Worm (Caenorhabditis elegans) whole organism, late embryonic: ENCODE measurements around the gene sid-3.
A peak's percentile ranks its signal among the peaks of the same experiment; 100 is the strongest.

Experiments
- Y22D7AL.16 ChIP-seq: sonication (generic microtip); optimal IDR thresholded peaks from 2 replicates; lab custom pipeline; 2016; ENCODE audit warnings: missing genetic modification characterization, missing compliant biosample characterization
- ama-1 ChIP-seq: fragments of 150-350 bp; optimal IDR thresholded peaks from 2 replicates; lab custom pipeline; 2014
- ceh-18 ChIP-seq: sonication (generic microtip); optimal IDR thresholded peaks from 2 replicates; lab custom pipeline; 2016; ENCODE audit warnings: missing genetic modification characterization, missing compliant biosample characterization
- ceh-19 ChIP-seq: fragments of 200-800 bp; sonication (Bioruptor generic); optimal IDR thresholded peaks from 2 replicates; lab custom pipeline; 2018; ENCODE audit warnings: mild to moderate bottlenecking, missing genetic modification characterization, missing compliant biosample characterization
- ceh-31 ChIP-seq: sonication (generic microtip); optimal IDR thresholded peaks from 2 replicates; lab custom pipeline; 2016; ENCODE audit warnings: missing genetic modification characterization, missing compliant biosample characterization
- che-1 ChIP-seq: sonication (generic microtip); optimal IDR thresholded peaks from 2 replicates; lab custom pipeline; 2016; ENCODE audit warnings: mild to moderate bottlenecking, missing genetic modification characterization, missing compliant biosample characterization
- elt-2 ChIP-seq: sonication (generic microtip); optimal IDR thresholded peaks from 2 replicates; lab custom pipeline; 2016; ENCODE audit warnings: missing genetic modification reagents, missing genetic modification characterization, missing compliant biosample characterization
- elt-4 ChIP-seq: sonication (generic microtip); optimal IDR thresholded peaks from 2 replicates; lab custom pipeline; 2016; ENCODE audit warnings: missing genetic modification characterization, missing compliant biosample characterization
- fax-1 ChIP-seq: sonication (generic microtip); optimal IDR thresholded peaks from 2 replicates; lab custom pipeline; 2016; ENCODE audit warnings: missing genotype, missing genetic modification characterization, missing compliant biosample characterization
- fkh-10 ChIP-seq: fragments of 150-350 bp; optimal IDR thresholded peaks from 2 replicates; lab custom pipeline; 2014; ENCODE audit warnings: missing biosample characterization, missing genetic modification reagents, missing genetic modification characterization
- hlh-13 ChIP-seq: fragments of 200-800 bp; sonication (Bioruptor generic); optimal IDR thresholded peaks from 2 replicates; lab custom pipeline; 2018; ENCODE audit warnings: mild to moderate bottlenecking, missing genetic modification characterization, missing compliant biosample characterization
- hlh-30 ChIP-seq: sonication (generic microtip); optimal IDR thresholded peaks from 2 replicates; lab custom pipeline; 2017; ENCODE audit warnings: antibody characterized with exemption, missing genetic modification characterization, missing compliant biosample characterization; ENCODE audit not compliant: insufficient read depth
- hlh-8 ChIP-seq: sonication (generic microtip); optimal IDR thresholded peaks from 2 replicates; lab custom pipeline; 2016; ENCODE audit warnings: missing genotype, missing genetic modification characterization, missing compliant biosample characterization
- lin-11 ChIP-seq: fragments of 200-800 bp; sonication (Bioruptor generic); optimal IDR thresholded peaks from 2 replicates; lab custom pipeline; 2018; ENCODE audit warnings: mild to moderate bottlenecking, missing genetic modification characterization, missing compliant biosample characterization
- nfya-1 ChIP-seq: sonication (generic microtip); optimal IDR thresholded peaks from 2 replicates; lab custom pipeline; 2017; ENCODE audit warnings: missing genetic modification characterization, mild to moderate bottlenecking, missing compliant biosample characterization, antibody characterized with exemption, moderate library complexity
- nhr-232 ChIP-seq: sonication (generic microtip); optimal IDR thresholded peaks from 2 replicates; lab custom pipeline; 2016; ENCODE audit warnings: missing genetic modification characterization, missing compliant biosample characterization
- odd-2 ChIP-seq: sonication (generic microtip); optimal IDR thresholded peaks from 2 replicates; lab custom pipeline; 2017; ENCODE audit warnings: antibody characterized with exemption, mild to moderate bottlenecking, missing genetic modification characterization, missing compliant biosample characterization
- pag-3 ChIP-seq: sonication (generic microtip); optimal IDR thresholded peaks from 2 replicates; lab custom pipeline; 2016; ENCODE audit warnings: missing compliant biosample characterization, missing genetic modification characterization, borderline replicate concordance
- pat-9 ChIP-seq: fragments of 200-800 bp; sonication (Bioruptor generic); optimal IDR thresholded peaks from 2 replicates; lab custom pipeline; 2018; ENCODE audit warnings: mild to moderate bottlenecking, missing genetic modification characterization, moderate library complexity, missing compliant biosample characterization
- pha-2 ChIP-seq: sonication (generic microtip); optimal IDR thresholded peaks from 2 replicates; lab custom pipeline; 2017; ENCODE audit warnings: mild to moderate bottlenecking, missing genetic modification characterization, missing compliant biosample characterization
- pha-4 ChIP-seq: fragments of 150-350 bp; optimal IDR thresholded peaks from 2 replicates; lab custom pipeline; 2018; ENCODE audit warnings: missing biosample characterization, missing genetic modification reagents, missing genetic modification characterization
- rnt-1 ChIP-seq: sonication (generic microtip); optimal IDR thresholded peaks from 2 replicates; lab custom pipeline; 2016; ENCODE audit warnings: missing genetic modification characterization, missing compliant biosample characterization
- sox-2 ChIP-seq: fragments of 200-800 bp; sonication (Bioruptor generic); IDR thresholded peaks from 2 replicates; pipeline ENCODE4 v1.3.6; 2022; ENCODE audit warnings: missing genetic modification reagents, missing genetic modification characterization, missing compliant biosample characterization
- syd-9 ChIP-seq: sonication (generic microtip); optimal IDR thresholded peaks from 2 replicates; lab custom pipeline; 2016; ENCODE audit warnings: mild to moderate bottlenecking, missing genetic modification characterization, moderate library complexity, missing compliant biosample characterization
- tbx-2 ChIP-seq: sonication (generic microtip); optimal IDR thresholded peaks from 2 replicates; lab custom pipeline; 2016; ENCODE audit warnings: missing genetic modification characterization, missing compliant biosample characterization
- tbx-7 ChIP-seq: sonication (generic microtip); optimal IDR thresholded peaks from 2 replicates; lab custom pipeline; 2016; ENCODE audit warnings: missing genotype, missing genetic modification characterization, missing compliant biosample characterization
- unc-42 ChIP-seq: sonication (generic microtip); optimal IDR thresholded peaks from 2 replicates; lab custom pipeline; 2016; ENCODE audit warnings: missing genotype, missing genetic modification characterization, missing compliant biosample characterization
- unc-55 ChIP-seq: sonication (generic microtip); optimal IDR thresholded peaks from 2 replicates; lab custom pipeline; 2017; ENCODE audit warnings: missing biosample characterization, missing genetic modification reagents, missing genetic modification characterization
- ztf-16 ChIP-seq: sonication (generic microtip); optimal IDR thresholded peaks from 2 replicates; lab custom pipeline; 2017; ENCODE audit warnings: missing genetic modification characterization, missing compliant biosample characterization

sid-3 gene

DNA sequence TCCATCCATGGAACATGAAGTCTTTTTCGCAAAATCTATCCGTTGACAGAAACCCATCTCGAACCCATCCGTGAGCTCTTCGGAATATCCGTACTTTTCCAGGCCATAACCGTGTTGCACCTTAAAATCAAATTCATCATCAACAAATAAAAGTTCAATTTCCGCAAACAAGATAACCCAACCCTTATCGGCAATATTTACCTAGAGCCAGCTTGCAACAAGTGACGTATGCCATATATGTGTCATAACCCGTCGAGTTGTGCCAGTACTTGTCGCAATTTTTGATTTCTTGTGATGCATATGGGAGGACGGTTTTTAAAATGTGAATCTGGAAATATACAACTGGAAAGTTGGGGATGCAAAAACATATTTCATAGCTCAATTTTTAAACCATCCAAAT is 19.7 kb downstream of the sid-3 start:
- TF ChIP-seq ceh-19 (GFP tag; lab: Kevin White, UChicago) (no peak), sox-2 (no peak), elt-2 (tag; lab: Kevin White, UChicago) (no peak), ztf-16 (tag; lab: Kevin White, UChicago) (no peak)

DNA sequence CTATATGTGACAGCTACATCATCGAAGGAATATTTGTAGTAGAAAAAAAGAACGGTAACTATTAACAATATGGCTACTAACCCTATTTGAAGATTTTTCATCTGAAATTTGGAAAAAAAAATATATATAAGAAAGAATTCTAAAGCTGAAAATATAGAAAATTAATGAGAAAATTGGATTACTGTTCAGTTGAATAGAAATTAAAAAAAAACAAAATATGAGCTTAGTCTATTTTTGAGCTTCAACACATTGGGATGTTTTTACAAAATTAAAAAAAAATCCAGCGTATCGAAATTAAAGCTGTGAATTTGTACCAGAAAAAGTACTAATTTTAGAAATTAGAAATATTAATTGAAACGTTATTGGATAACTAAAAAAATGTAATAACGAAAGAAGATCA is 23.1 kb downstream of the sid-3 start, which contains the start of gene T08G2.2:
Gene T08G2.2, minus strand, starts transcription at position 101 of the 400 bp plus-strand sequence.
- TF ChIP-seq pat-9 (tag; lab: Kevin White, UChicago) (no peak), ceh-19 (GFP tag; lab: Kevin White, UChicago) (no peak), hlh-8 (tag; lab: Kevin White, UChicago) (no peak), pag-3 (tag; lab: Kevin White, UChicago) (no peak)
- TF ChIP-seq, all 69 proteins: peak for 0

DNA sequence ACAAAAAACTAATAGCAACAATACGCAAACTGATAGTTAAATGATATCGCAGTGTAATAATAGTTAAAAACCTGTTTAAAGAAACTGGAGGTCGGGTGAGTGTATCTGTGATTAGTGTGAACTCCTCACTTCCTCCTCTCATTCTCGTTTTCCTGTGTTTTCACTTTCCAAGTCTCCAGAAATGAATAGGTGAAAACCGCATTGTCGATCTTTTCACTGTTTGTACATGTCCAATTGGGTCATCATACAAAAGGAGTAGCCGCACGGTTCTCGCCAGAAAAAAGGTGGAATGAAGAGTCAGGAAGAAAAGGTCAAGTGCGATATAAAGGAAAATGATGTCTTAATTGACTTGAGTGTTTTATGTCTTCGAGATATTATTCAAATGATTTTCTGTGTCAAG is 25.3 kb downstream of the sid-3 start:
- no peak for TF ChIP-seq tbx-7 (tag; lab: Kevin White, UChicago)
- TF ChIP-seq Y22D7AL.16 (tag; lab: Kevin White, UChicago): no peak
- no peak for TF ChIP-seq sox-2
- TF ChIP-seq, all 69 proteins: peak for 0

DNA sequence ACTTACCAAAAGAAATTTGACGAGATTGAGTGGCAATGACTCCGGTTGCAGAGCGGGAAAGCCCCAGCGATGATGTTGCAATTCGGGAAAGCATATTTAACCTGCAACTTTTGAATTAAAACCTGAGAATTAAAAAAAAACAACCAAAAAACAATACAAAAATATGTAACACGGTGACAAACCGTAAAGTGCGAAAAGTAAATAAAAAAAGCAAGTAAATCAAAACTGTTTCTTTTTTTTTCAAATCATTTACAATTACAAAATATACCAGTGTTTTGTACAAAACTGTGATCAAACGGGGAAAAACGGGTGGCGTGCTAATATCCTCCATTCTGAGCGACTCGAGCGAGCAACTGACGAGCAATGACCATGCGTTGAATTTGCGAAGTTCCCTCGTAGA is 28.6 kb downstream of the sid-3 start, which contains the start of gene acdh-10:
Gene acdh-10, minus strand, starts transcription at position 101 of the 400 bp plus-strand sequence.
- TF ChIP-seq elt-4 (no peak), pha-2 (tag; lab: Kevin White, UChicago) (no peak), nfya-1 (tag; lab: Kevin White, UChicago) (no peak), fkh-10 (no peak), syd-9 (tag; lab: Kevin White, UChicago) (no peak), odd-2 (no peak), ceh-31 (tag; lab: Kevin White, UChicago) (no peak), tbx-2 (tag; lab: Kevin White, UChicago) (no peak), che-1 (tag; lab: Kevin White, UChicago) (no peak), ceh-18 (tag; lab: Kevin White, UChicago) (no peak)
- TF ChIP-seq, all 69 proteins: peak for 0

DNA sequence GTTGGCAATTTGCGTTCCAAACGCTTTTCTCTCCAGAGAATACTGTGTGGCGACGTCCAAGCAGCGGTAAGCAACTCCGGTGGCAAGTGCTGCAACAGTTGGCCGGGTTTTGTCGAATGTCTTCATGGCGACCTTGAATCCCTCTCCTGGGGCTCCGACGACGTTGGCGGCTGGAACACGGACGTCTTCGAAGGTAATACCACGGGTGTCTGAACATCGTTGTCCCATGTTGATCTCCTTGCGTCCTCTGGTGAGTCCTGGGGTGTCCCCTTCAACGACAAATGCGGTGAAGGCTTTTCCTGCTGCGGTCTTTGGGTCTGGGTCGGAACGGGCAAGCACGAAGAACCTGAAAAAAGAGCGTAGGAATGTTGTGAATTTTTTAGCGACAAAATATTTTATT is 29.6 kb downstream of the sid-3 start:
- TF ChIP-seq fax-1 (tag; lab: Kevin White, UChicago): no peak
- no peak for TF ChIP-seq ama-1
- no peak for TF ChIP-seq rnt-1
- no peak for TF ChIP-seq ceh-31 (tag; lab: Kevin White, UChicago)
- TF ChIP-seq nhr-232: no peak
- no peak for TF ChIP-seq lin-11
- TF ChIP-seq hlh-30: no peak
- no peak for TF ChIP-seq hlh-13 (GFP tag; lab: Kevin White, UChicago)
- no peak for TF ChIP-seq fkh-10
- TF ChIP-seq che-1 (tag; lab: Kevin White, UChicago): no peak
- TF ChIP-seq pha-4 (tag; lab: Kevin White, UChicago): no peak

DNA sequence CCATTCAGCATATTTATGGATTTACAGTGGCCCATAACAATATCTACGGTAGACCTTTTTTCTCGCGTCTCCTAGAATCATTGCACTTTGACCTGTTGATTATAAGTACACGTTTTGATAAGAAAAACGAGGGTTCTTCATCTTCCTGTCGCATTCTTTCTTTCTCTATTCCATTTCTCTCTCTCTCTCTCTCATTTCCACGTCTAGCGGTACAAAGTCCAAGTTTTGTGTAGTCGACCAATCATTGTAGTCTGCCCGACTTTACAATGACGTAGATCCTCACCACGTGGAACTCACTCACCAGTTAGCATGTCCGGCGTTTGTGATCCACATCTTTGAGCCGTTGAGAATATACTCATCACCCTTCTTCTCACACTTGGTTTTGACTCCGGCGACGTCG is 30.0 kb downstream of the sid-3 start:
- TF ChIP-seq ceh-18 (tag; lab: Kevin White, UChicago): peak; percentile 7
- TF ChIP-seq nfya-1 (tag; lab: Kevin White, UChicago): peak; percentile 86
- TF ChIP-seq unc-55: peak; percentile 65
- TF ChIP-seq elt-4: no peak

DNA sequence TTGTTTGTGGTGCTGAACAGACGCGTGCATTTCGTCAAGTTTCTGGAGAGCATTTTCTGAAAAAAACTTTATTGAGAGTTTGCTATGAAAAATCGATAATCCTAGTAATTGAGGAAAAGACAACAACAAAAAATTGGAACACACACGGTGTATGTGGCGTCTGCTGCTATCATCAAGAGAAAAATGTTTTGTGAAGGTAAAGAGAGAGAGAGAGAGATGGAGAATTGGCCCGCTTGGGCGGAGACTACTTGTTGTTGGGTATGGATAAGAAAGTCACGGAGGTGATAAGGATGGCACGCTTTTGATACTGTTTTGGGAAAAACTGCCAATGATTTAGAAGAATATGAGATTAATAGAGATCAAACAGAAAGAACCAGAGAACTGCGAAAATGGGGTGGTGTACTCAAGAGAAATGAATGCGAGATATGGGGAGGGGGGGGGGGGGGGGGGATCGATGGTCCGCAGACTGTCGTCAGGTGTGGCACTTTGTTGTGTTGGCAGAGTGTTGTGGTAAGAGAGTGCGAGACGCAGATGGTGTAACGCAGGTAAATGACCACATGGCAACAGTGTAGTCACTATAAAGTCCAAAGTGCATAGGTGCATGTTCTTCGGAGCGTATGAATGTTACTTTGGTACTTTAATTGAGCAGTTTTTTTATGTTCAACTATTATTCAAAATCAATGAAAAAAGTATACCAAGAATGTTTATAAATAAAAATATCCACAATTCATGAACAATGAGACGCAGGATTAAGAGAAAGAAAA is 31.1 kb downstream of the sid-3 start, which contains the start of gene acdh-7:
Gene acdh-7, minus strand, starts transcription at position 56 of the 764 bp plus-strand sequence.
- TF ChIP-seq elt-2 (tag; lab: Kevin White, UChicago) (peak; percentile 39), unc-42 (tag; lab: Kevin White, UChicago) (no peak)
